In the genomic region with DNA sequence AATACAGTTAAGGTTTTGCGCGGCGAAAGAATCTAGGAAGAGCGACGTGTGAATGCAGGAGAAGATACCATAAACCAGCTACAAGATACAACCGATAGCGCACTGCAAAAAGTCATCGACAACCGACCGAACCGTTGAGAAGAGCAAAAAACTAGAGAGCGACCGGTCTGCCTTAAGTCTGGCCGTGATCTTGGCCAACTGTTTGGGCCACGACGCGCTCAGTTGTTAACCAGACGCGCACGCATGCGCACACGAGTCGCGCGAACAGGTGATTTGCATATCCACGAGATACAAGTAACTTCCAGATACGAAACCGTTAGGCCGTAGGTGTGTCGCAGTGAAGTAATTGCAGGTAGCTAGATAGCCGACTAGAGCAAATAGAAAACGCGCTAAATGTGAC, we compare ENCODE assay signal across 1 fruit fly cellular context.
TF ChIP-seq lines count a peak whose summit lies in the region.

No protein-coding gene starts in this region.

TF ChIP-seq in whole organism, embryonic, 481 proteins besides CTCF, POLR2A, EP300 and RAD21 (continued from another document):
- TF ChIP-seq kni (GFP tag; optimal IDR thresholded peaks at IDR 0.05; lab: Kevin White, UChicago) (peak; percentile 5), mirr (GFP tag; optimal IDR thresholded peaks at IDR 0.05; lab: Kevin White, UChicago) (no peak), tll (GFP tag; optimal IDR thresholded peaks at IDR 0.05; lab: Kevin White, UChicago) (peak in 1 of 2 experiments; percentile 22)
